Fruit fly (Drosophila melanogaster): ENCODE measurements around the gene CG6712.

The CG6712 gene

dm6 chr2L:12045941-12046855 lies 50.1 kb downstream of the CG6712 start, which contains the start of gene CG6770 (continued):
- TF ChIP-seq CG11085 (GFP tag; IDR thresholded peaks at IDR 0.05) = 0 out of 2 replicates have a peak, but pooled peaks have one; percentile 13
- TF ChIP-seq CG3281 (GFP tag; optimal IDR thresholded peaks at IDR 0.05) = peak; percentile 85
- peak; percentile 57 for TF ChIP-seq dimm (GFP tag; IDR thresholded peaks at IDR 0.05)
- TF ChIP-seq CG9727 (GFP tag; optimal IDR thresholded peaks at IDR 0.05) = peak; percentile 75
- peak; percentile 84 for TF ChIP-seq Ptx1 (GFP tag; IDR thresholded peaks at IDR 0.05)
- TF ChIP-seq CG6654 (GFP tag; optimal IDR thresholded peaks at IDR 0.05) = no peak
- TF ChIP-seq Nf-YA (GFP tag; IDR thresholded peaks at IDR 0.05) = peak; percentile 55
- TF ChIP-seq zf30C (GFP tag; optimal IDR thresholded peaks at IDR 0.05) = peak; percentile 28
- TF ChIP-seq grn (GFP tag; optimal IDR thresholded peaks at IDR 0.05) = no peak
- TF ChIP-seq CG13775 (GFP tag; optimal IDR thresholded peaks at IDR 0.05) = peak; percentile 59
- TF ChIP-seq C15 (GFP tag; IDR thresholded peaks at IDR 0.05) = 0 out of 3 replicates have a peak, but pooled peaks have one; percentile 51
- TF ChIP-seq CG17912 (GFP tag; optimal IDR thresholded peaks at IDR 0.05) = no peak
- no peak for TF ChIP-seq hb (GFP tag; IDR thresholded peaks at IDR 0.05; ENCODE audit: partially characterized antibody)
- TF ChIP-seq CG30403 (GFP tag; optimal IDR thresholded peaks at IDR 0.05) = peak; percentile 77
- no peak for TF ChIP-seq repo (GFP tag; optimal IDR thresholded peaks at IDR 0.05)
- TF ChIP-seq inv (GFP tag; IDR thresholded peaks at IDR 0.05; ENCODE audit: partially characterized antibody) = no peak
- TF ChIP-seq Blimp-1 (GFP tag; optimal IDR thresholded peaks at IDR 0.05) = peak; percentile 57
- peak; percentile 85 for TF ChIP-seq CG12104 (GFP tag; optimal IDR thresholded peaks at IDR 0.05)
- TF ChIP-seq CG4282 (GFP tag; optimal IDR thresholded peaks at IDR 0.05) = peak; percentile 16
- TF ChIP-seq CG30431 (GFP tag; optimal IDR thresholded peaks at IDR 0.05) = peak; percentile 32
- peak; percentile 94 for TF ChIP-seq sqz (GFP tag; optimal IDR thresholded peaks at IDR 0.05)
- peak; percentile 65 for TF ChIP-seq CG15011 (GFP tag; optimal IDR thresholded peaks at IDR 0.05)
- TF ChIP-seq al (GFP tag; IDR thresholded peaks at IDR 0.05) = peak; percentile 77
- no peak for TF ChIP-seq CG34224 (GFP tag; IDR thresholded peaks at IDR 0.05; ENCODE audit: partially characterized antibody)
- TF ChIP-seq run (tag; optimal IDR thresholded peaks at IDR 0.05) = peak; percentile 72
- peak; percentile 79 for TF ChIP-seq CG17359 (tag; optimal IDR thresholded peaks at IDR 0.05)
- TF ChIP-seq caup (GFP tag; optimal IDR thresholded peaks at IDR 0.05; ENCODE audit: severe bottlenecking) = peak; percentile 91
- peak; percentile 35 for TF ChIP-seq CTCF (GFP tag; optimal IDR thresholded peaks at IDR 0.05)
- TF ChIP-seq CG5245 (GFP tag; optimal IDR thresholded peaks at IDR 0.05) = peak; percentile 57
- TF ChIP-seq CG11695 (GFP tag; IDR thresholded peaks at IDR 0.05) = peak; percentile 92
- no peak for TF ChIP-seq Mes4 (GFP tag; optimal IDR thresholded peaks at IDR 0.05)
- peak; percentile 89 for TF ChIP-seq ci (GFP tag; IDR thresholded peaks at IDR 0.05)
- TF ChIP-seq Hey (tag; optimal IDR thresholded peaks at IDR 0.05) = no peak
- peak; percentile 8 for TF ChIP-seq crc (GFP tag; optimal IDR thresholded peaks at IDR 0.05)
- TF ChIP-seq da (GFP tag; optimal IDR thresholded peaks at IDR 0.05) = no peak
- TF ChIP-seq dm (GFP tag; optimal IDR thresholded peaks at IDR 0.05) = no peak
- peak; percentile 73 for TF ChIP-seq CG9817 (tag; optimal IDR thresholded peaks at IDR 0.05)
- TF ChIP-seq Hr39 (optimal IDR thresholded peaks at IDR 0.05) = no peak
- TF ChIP-seq CG4707 (GFP tag; optimal IDR thresholded peaks at IDR 0.05) = peak; percentile 29
- peak; percentile 62 for TF ChIP-seq ara (GFP tag; IDR thresholded peaks at IDR 0.05)
- peak; percentile 57 for TF ChIP-seq CG1647 (GFP tag; optimal IDR thresholded peaks at IDR 0.05)
- no peak for TF ChIP-seq CG17802 (tag; optimal IDR thresholded peaks at IDR 0.05)
- TF ChIP-seq ERR (GFP tag; optimal IDR thresholded peaks at IDR 0.05) = peak; percentile 26
- TF ChIP-seq CG3163 (GFP tag; optimal IDR thresholded peaks at IDR 0.05) = peak; percentile 16
- peak; percentile 90 for TF ChIP-seq CG17328 (GFP tag; IDR thresholded peaks at IDR 0.05)
- TF ChIP-seq Max (GFP tag; optimal IDR thresholded peaks at IDR 0.05) = peak; percentile 61
- TF ChIP-seq CG32772 (GFP tag; IDR thresholded peaks at IDR 0.05) = peak; percentile 72
- peak; percentile 65 for TF ChIP-seq Asciz (GFP tag; optimal IDR thresholded peaks at IDR 0.05)
- TF ChIP-seq slou (GFP tag; optimal IDR thresholded peaks at IDR 0.05) = no peak
- TF ChIP-seq CG13424 (tag; optimal IDR thresholded peaks at IDR 0.05) = peak; percentile 86

Measured in whole organism, embryonic.